Fruit fly (Drosophila melanogaster) whole organism: ENCODE results near the gene CPT2.

ENCODE experiments used
- CG8478 ChIP-seq: fragments of >200 bp; optimal IDR thresholded peaks from 2 replicates; lab custom pipeline; 2018; ENCODE audit warnings: inconsistent platforms
- EcR ChIP-seq, 2 experiments: fragments of >200 bp; optimal IDR thresholded peaks; 2 replicates each; lab custom pipeline; 2017; ENCODE audit warnings: missing biosample characterization in 2 of 2, missing genetic modification characterization in 2 of 2, missing genetic modification reagents in 2 of 2
- psq ChIP-seq: fragments of >200 bp; optimal IDR thresholded peaks from 2 replicates; lab custom pipeline; 2017

DNA sequence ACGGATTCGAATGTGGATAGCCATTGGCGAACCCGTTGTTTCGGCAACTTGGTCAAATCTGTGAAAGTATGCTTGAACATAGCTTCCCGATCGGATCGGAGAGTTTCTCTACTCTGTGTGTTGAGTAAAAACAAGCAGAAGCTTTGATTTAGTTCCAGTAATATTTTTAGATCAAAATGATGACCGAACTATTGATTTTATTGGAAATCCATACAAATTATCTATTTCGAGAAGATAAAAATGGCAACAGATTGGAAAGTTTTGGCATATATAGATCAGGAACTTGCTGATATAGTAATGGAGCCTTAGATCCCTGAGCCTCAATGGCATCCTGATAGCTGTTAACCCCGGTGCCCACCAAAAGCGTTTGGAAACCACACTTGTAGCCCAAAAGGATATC, 35.1 kb downstream of the CPT2 start, which contains the start of gene CG32488:
- no peak for TF ChIP-seq psq (lab: Kevin White, UChicago)
- no peak for TF ChIP-seq CG8478
- no peak for TF ChIP-seq EcR (GFP tag; optimal IDR thresholded peaks at IDR 0.05; lab: Kevin White, UChicago)
